Fruit fly (Drosophila melanogaster): Measurements from ENCODE around the gene jvl.

- TF ChIP-seq Dll (optimal IDR thresholded peaks at IDR 0.05) (no peak), psq (optimal IDR thresholded peaks at IDR 0.05) (no peak), usp (GFP tag; optimal IDR thresholded peaks at IDR 0.05) (no peak), EcR (GFP tag; optimal IDR thresholded peaks at IDR 0.05) (peak; percentile 98), CG8478 (optimal IDR thresholded peaks at IDR 0.05) (peak; percentile 53), pan (optimal IDR thresholded peaks at IDR 0.05) (no peak)
These were observed 3.2 kb upstream of the jvl start for dm6 chr3R:14737894-14738860.

Data from whole organism.